Fruit fly (Drosophila melanogaster) Kc167 (cell line): ENCODE measurements around the gene dpr18.

Experiments
- Sin3A ChIP-seq: fragments of >200 bp; optimal IDR thresholded peaks from 2 replicates; lab custom pipeline; 2018; ENCODE audit warnings: missing external identifiers
- h ChIP-seq: fragments of >200 bp; optimal IDR thresholded peaks from 3 replicates; lab custom pipeline; 2018; ENCODE audit warnings: missing external identifiers
- insv ChIP-seq: fragments of >200 bp; optimal IDR thresholded peaks from 3 replicates; lab custom pipeline; 2018; ENCODE audit warnings: missing external identifiers
- psq ChIP-seq: fragments of >200 bp; optimal IDR thresholded peaks from 2 replicates; lab custom pipeline; 2017; ENCODE audit warnings: missing external identifiers
- ttk ChIP-seq: sonication (Bioruptor generic); optimal IDR thresholded peaks from 2 replicates; lab custom pipeline; 2017; ENCODE audit warnings: missing external identifiers

- TF ChIP-seq insv (no peak), h (no peak), ttk (lab: Kevin White, UChicago) (no peak), psq (no peak), Sin3A (lab: Kevin White, UChicago) (no peak)
Measured at dm6 chrX:16103482-16103881, 39.9 kb downstream of the dpr18 start.
